Fruit fly (Drosophila melanogaster): ENCODE measurements around the gene CG5984.

DNA sequence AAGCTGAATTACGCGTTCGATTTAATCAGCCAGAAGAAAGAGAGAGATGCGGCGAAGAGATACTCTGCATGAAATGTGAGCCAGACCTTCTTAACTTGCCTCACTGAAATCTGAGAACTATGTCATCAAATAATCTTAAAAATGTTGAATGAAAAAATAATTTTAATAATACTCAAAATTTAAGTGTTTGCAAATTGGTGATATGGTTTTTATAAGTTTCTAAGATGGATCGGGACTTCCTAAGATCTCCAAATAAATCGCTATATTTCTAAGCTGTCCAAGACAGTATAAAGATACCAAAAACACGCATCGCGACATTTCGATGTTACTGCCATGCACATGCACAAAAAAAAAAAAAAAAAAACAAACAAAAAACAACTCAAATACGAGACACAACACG lies 32.8 kb downstream of the CG5984 start:
- TF ChIP-seq psq (optimal IDR thresholded peaks at IDR 0.05): no peak
- TF ChIP-seq Sin3A (optimal IDR thresholded peaks at IDR 0.05): no peak
- no peak for TF ChIP-seq h (optimal IDR thresholded peaks at IDR 0.05)
- no peak for TF ChIP-seq insv (optimal IDR thresholded peaks at IDR 0.05)
- TF ChIP-seq ttk (optimal IDR thresholded peaks at IDR 0.05): no peak

Data from Kc167 (cell line).